Fruit fly (Drosophila melanogaster) whole organism, wandering third instar larva: ENCODE measurements around the gene CG9636.

Source experiments
- Abd-B ChIP-seq: fragments of >200 bp; optimal IDR thresholded peaks from 2 replicates; lab custom pipeline; 2017; ENCODE audit warnings: missing biosample characterization, missing genetic modification characterization
- CG9705 ChIP-seq: fragments of 200-800 bp; sonication (Bioruptor generic); optimal IDR thresholded peaks from 2 replicates; lab custom pipeline; 2018; ENCODE audit warnings: missing biosample characterization, mild to moderate bottlenecking, missing genetic modification characterization
- Dfd ChIP-seq: fragments of >200 bp; optimal IDR thresholded peaks from 2 replicates; lab custom pipeline; 2017; ENCODE audit warnings: missing biosample characterization, missing genetic modification characterization
- Hr78 ChIP-seq: fragments of >200 bp; optimal IDR thresholded peaks from 2 replicates; lab custom pipeline; 2017; ENCODE audit warnings: missing biosample characterization, missing genetic modification characterization
- Hr83 ChIP-seq: fragments of 200-300 bp; sonication (Bioruptor generic); optimal IDR thresholded peaks from 2 replicates; lab custom pipeline; 2016; ENCODE audit warnings: missing biosample characterization, mild to moderate bottlenecking, missing genetic modification characterization, moderate library complexity; ENCODE audit not compliant: poor library complexity, severe bottlenecking
- N ChIP-seq: fragments of >200 bp; optimal IDR thresholded peaks from 2 replicates; lab custom pipeline; 2018; ENCODE audit warnings: missing biosample characterization, missing external identifiers, missing genetic modification characterization
- OdsH ChIP-seq: fragments of 200-800 bp; sonication (Bioruptor generic); optimal IDR thresholded peaks from 2 replicates; lab custom pipeline; 2016; ENCODE audit warnings: missing biosample characterization, mild to moderate bottlenecking, missing genetic modification characterization
- Rel ChIP-seq, 2 experiments: fragments of 200-800 bp; sonication (Bioruptor generic) in 1 of 2; optimal IDR thresholded peaks; 2 replicates in 1 of 2; 3 replicates in 1 of 2; lab custom pipeline; 2016 to 2019; ENCODE audit warnings: mild to moderate bottlenecking in 2 of 2, missing biosample characterization in 2 of 2, missing genetic modification characterization in 2 of 2, moderate library complexity in 1 of 2
- br ChIP-seq: fragments of 200-800 bp; sonication (Bioruptor generic); optimal IDR thresholded peaks from 2 replicates; lab custom pipeline; 2016; ENCODE audit warnings: missing biosample characterization, missing genetic modification characterization
- jim ChIP-seq: fragments of 175-275, 200-325 bp; sonication (Bioruptor generic); optimal IDR thresholded peaks from 2 replicates; lab custom pipeline; 2016; ENCODE audit warnings: missing biosample characterization, mild to moderate bottlenecking, missing genetic modification characterization
- lola ChIP-seq: fragments of >200 bp; optimal IDR thresholded peaks from 2 replicates; lab custom pipeline; 2017; ENCODE audit warnings: missing biosample characterization, missing genetic modification characterization
- psq ChIP-seq: fragments of 200-800 bp; sonication (Bioruptor generic); optimal IDR thresholded peaks from 3 replicates; lab custom pipeline; 2017; ENCODE audit warnings: missing biosample characterization, mild to moderate bottlenecking, missing genetic modification characterization, moderate library complexity

DNA sequence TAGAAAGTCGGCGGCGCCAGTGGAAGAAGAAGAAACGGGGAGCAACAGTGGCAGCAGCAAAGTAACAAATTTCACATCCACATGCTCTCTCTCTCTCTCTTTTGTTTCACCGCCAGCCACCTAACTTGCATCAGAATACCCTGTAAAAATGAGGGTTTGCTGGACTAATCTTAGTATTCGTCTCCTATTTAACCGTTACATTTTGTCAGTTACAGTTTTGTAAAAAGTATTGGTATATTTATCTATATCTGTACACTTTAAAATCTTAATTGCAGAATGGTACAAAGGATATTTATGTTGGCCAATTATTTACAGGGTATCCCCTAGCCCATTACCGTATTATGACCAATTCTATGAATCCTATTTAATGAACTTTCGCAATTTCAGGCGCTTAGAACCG lies 9.7 kb downstream of the CG9636 start:
- no peak for TF ChIP-seq N (GFP tag; lab: Kevin White, UChicago)
- no peak for TF ChIP-seq lola (GFP tag; lab: Kevin White, UChicago)
- TF ChIP-seq CG9705 = no peak
- no peak for TF ChIP-seq Hr78
- TF ChIP-seq jim (GFP tag; lab: Kevin White, UChicago) = no peak
- TF ChIP-seq psq (GFP tag; lab: Kevin White, UChicago) = no peak
- TF ChIP-seq Hr83 = no peak
- no peak for TF ChIP-seq OdsH
- no peak for TF ChIP-seq Rel (GFP tag; optimal IDR thresholded peaks at IDR 0.05; lab: Kevin White, UChicago)
- TF ChIP-seq Rel (tag; optimal IDR thresholded peaks at IDR 0.05; lab: Kevin White, UChicago) = no peak
- TF ChIP-seq Abd-B (GFP tag; lab: Kevin White, UChicago) = no peak
- peak; percentile 18 for TF ChIP-seq br (GFP tag; lab: Kevin White, UChicago)
- TF ChIP-seq Dfd (GFP tag; lab: Kevin White, UChicago) = no peak
